Worm (Caenorhabditis elegans) whole organism, mixed stage, embryonic: ENCODE data around the gene Y15E3A.4.

ENCODE experiments used
- M03D4.4 ChIP-seq: sonication (generic microtip); optimal IDR thresholded peaks from 2 replicates; lab custom pipeline; 2017; ENCODE audit warnings: mild to moderate bottlenecking, missing genetic modification characterization, missing compliant biosample characterization
- bed-3 ChIP-seq: fragments of 200-800 bp; sonication (Bioruptor generic); optimal IDR thresholded peaks from 3 replicates; lab custom pipeline; 2018; ENCODE audit warnings: mild to moderate bottlenecking, missing genetic modification characterization, moderate library complexity, missing compliant biosample characterization
- blmp-1 ChIP-seq: fragments of 150-350 bp; optimal IDR thresholded peaks from 2 replicates; lab custom pipeline; 2014; ENCODE audit warnings: missing biosample characterization, missing genetic modification characterization
- ceh-43 ChIP-seq: fragments of 200-800 bp; sonication (Bioruptor generic); optimal IDR thresholded peaks from 2 replicates; lab custom pipeline; 2018; ENCODE audit warnings: mild to moderate bottlenecking, missing genetic modification characterization, moderate library complexity, missing compliant biosample characterization
- ceh-83 ChIP-seq: fragments of 200-800 bp; sonication (Bioruptor generic); optimal IDR thresholded peaks from 2 replicates; lab custom pipeline; 2018; ENCODE audit warnings: mild to moderate bottlenecking, missing genetic modification characterization, missing compliant biosample characterization
- ces-1 ChIP-seq: fragments of 150-350 bp; optimal IDR thresholded peaks from 2 replicates; lab custom pipeline; 2014; ENCODE audit warnings: missing biosample characterization, missing genetic modification reagents, missing genetic modification characterization
- cnd-1 ChIP-seq: fragments of 200-800 bp; sonication (Bioruptor generic); optimal IDR thresholded peaks from 2 replicates; lab custom pipeline; 2018; ENCODE audit warnings: mild to moderate bottlenecking, missing genetic modification characterization, missing compliant biosample characterization
- drap-1 ChIP-seq: fragments of 200-800 bp; sonication (Bioruptor generic); optimal IDR thresholded peaks from 3 replicates; lab custom pipeline; 2018; ENCODE audit warnings: mild to moderate bottlenecking, missing genetic modification characterization, missing compliant biosample characterization
- elt-1 ChIP-seq: sonication (generic microtip); optimal IDR thresholded peaks from 2 replicates; lab custom pipeline; 2017; ENCODE audit warnings: missing genetic modification characterization, mild to moderate bottlenecking, missing compliant biosample characterization, antibody characterized with exemption, moderate library complexity, borderline replicate concordance; ENCODE audit not compliant: insufficient read depth
- elt-3 ChIP-seq: fragments of 150-350 bp; optimal IDR thresholded peaks from 2 replicates; lab custom pipeline; 2014; ENCODE audit warnings: missing biosample characterization, missing genetic modification characterization
- flh-1 ChIP-seq: fragments of 200-800 bp; sonication (Bioruptor generic); optimal IDR thresholded peaks from 2 replicates; lab custom pipeline; 2018; ENCODE audit warnings: mild to moderate bottlenecking, missing genetic modification characterization, moderate library complexity, missing compliant biosample characterization
- ham-2 ChIP-seq: fragments of 200-800 bp; sonication (Bioruptor generic); optimal IDR thresholded peaks from 2 replicates; lab custom pipeline; 2018; ENCODE audit warnings: mild to moderate bottlenecking, missing genetic modification characterization, missing compliant biosample characterization
- hlh-1 ChIP-seq: fragments of 150-350 bp; optimal IDR thresholded peaks from 2 replicates; lab custom pipeline; 2014; ENCODE audit warnings: missing biosample characterization, missing genetic modification reagents, missing genetic modification characterization
- lin-13 ChIP-seq: fragments of 150-350 bp; optimal IDR thresholded peaks from 2 replicates; lab custom pipeline; 2014; ENCODE audit warnings: missing biosample characterization, missing genetic modification characterization
- mab-5 ChIP-seq: fragments of 150-350 bp; optimal IDR thresholded peaks from 2 replicates; lab custom pipeline; 2014; ENCODE audit warnings: missing biosample characterization, missing genetic modification characterization
- mep-1 ChIP-seq: fragments of 150-350 bp; optimal IDR thresholded peaks from 2 replicates; lab custom pipeline; 2017; ENCODE audit warnings: missing biosample characterization, missing genetic modification reagents, missing genetic modification characterization, inconsistent platforms
- mls-2 ChIP-seq: sonication (generic microtip); optimal IDR thresholded peaks from 2 replicates; lab custom pipeline; 2016; ENCODE audit warnings: mild to moderate bottlenecking, missing genetic modification characterization, moderate library complexity, missing compliant biosample characterization
- nhr-12 ChIP-seq: fragments of 150-350 bp; optimal IDR thresholded peaks from 2 replicates; lab custom pipeline; 2014; ENCODE audit warnings: missing biosample characterization, missing genetic modification characterization
- nhr-2 ChIP-seq: fragments of 150-350 bp; optimal IDR thresholded peaks from 2 replicates; lab custom pipeline; 2014; ENCODE audit warnings: missing biosample characterization, missing genetic modification characterization
- nhr-237 ChIP-seq: fragments of 150-350 bp; optimal IDR thresholded peaks from 2 replicates; lab custom pipeline; 2014; ENCODE audit warnings: missing biosample characterization, missing genetic modification characterization
- nhr-28 ChIP-seq: fragments of 150-350 bp; optimal IDR thresholded peaks from 2 replicates; lab custom pipeline; 2014; ENCODE audit warnings: missing biosample characterization, missing genetic modification characterization
- nhr-76 ChIP-seq: sonication (generic microtip); optimal IDR thresholded peaks from 2 replicates; lab custom pipeline; 2017; ENCODE audit warnings: missing biosample characterization, missing genetic modification characterization
- pha-4 ChIP-seq: fragments of 150-350 bp; optimal IDR thresholded peaks from 2 replicates; lab custom pipeline; 2018; ENCODE audit warnings: missing biosample characterization, missing genetic modification reagents, missing genetic modification characterization
- sem-2 ChIP-seq: fragments of 200-800 bp; sonication (Bioruptor generic); optimal IDR thresholded peaks from 2 replicates; lab custom pipeline; 2018; ENCODE audit warnings: mild to moderate bottlenecking, missing genetic modification characterization, missing compliant biosample characterization
- snpc-4 ChIP-seq: fragments of 150-350 bp; optimal IDR thresholded peaks from 2 replicates; lab custom pipeline; 2014; ENCODE audit warnings: missing biosample characterization, missing genetic modification characterization
- sptf-1 ChIP-seq: sonication (generic microtip); optimal IDR thresholded peaks from 2 replicates; lab custom pipeline; 2017; ENCODE audit warnings: mild to moderate bottlenecking, missing genetic modification characterization, moderate library complexity, missing compliant biosample characterization
- tbx-8 ChIP-seq: fragments of 200-800 bp; sonication (Bioruptor generic); optimal IDR thresholded peaks from 2 replicates; lab custom pipeline; 2018; ENCODE audit warnings: mild to moderate bottlenecking, missing genetic modification characterization, moderate library complexity, missing compliant biosample characterization
- unc-120 ChIP-seq: sonication (generic microtip); optimal IDR thresholded peaks from 2 replicates; lab custom pipeline; 2017; ENCODE audit warnings: missing genetic modification characterization, missing compliant biosample characterization; ENCODE audit not compliant: poor library complexity, severe bottlenecking
- unc-39 ChIP-seq: fragments of 150-350 bp; optimal IDR thresholded peaks from 2 replicates; lab custom pipeline; 2014; ENCODE audit warnings: missing biosample characterization, missing genetic modification characterization
- unc-62 ChIP-seq: fragments of 150-350 bp; optimal IDR thresholded peaks from 2 replicates; lab custom pipeline; 2014; ENCODE audit warnings: missing biosample characterization, missing genetic modification reagents, missing genetic modification characterization
- ztf-11 ChIP-seq: fragments of 150-350 bp; optimal IDR thresholded peaks from 2 replicates; lab custom pipeline; 2014; ENCODE audit warnings: missing biosample characterization, missing genetic modification characterization

The Y15E3A.4 gene

DNA sequence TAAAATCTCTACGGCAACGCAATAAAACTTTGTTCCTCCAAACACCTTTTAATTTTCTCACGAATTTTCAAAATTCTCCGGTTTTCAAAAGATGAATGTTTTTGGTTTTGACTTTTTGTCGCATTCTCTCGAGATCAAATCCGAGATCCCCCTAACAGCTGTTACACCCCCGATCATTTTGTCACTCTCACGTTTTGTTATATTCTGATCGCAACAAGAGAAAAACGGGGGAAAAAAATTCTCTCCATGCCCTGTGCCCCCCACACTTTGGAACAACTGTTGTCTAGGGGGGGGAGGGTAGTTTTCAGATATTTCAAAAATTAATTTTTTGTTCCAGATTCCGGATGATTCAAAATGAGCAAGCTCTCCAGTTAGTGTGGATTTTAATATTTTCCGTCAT is 7.4 kb downstream of the Y15E3A.4 start:
- TF ChIP-seq ham-2 = no peak
- TF ChIP-seq unc-120 (tag; lab: Kevin White, UChicago) = peak; percentile 25
- TF ChIP-seq elt-1 (tag; lab: Kevin White, UChicago) = no peak
- no peak for TF ChIP-seq mls-2 (tag; lab: Kevin White, UChicago)
- no peak for TF ChIP-seq ztf-11 (tag; lab: Kevin White, UChicago)
- TF ChIP-seq cnd-1 (tag; lab: Kevin White, UChicago) = no peak
- no peak for TF ChIP-seq nhr-2 (tag; lab: Kevin White, UChicago)
- TF ChIP-seq drap-1 (GFP tag; lab: Kevin White, UChicago) = no peak
- TF ChIP-seq mep-1 = no peak
- peak; percentile 92 for TF ChIP-seq hlh-1 (tag; lab: Kevin White, UChicago)
- TF ChIP-seq nhr-76 = no peak
- TF ChIP-seq M03D4.4 (tag; lab: Kevin White, UChicago) = no peak
- TF ChIP-seq flh-1 (GFP tag; lab: Kevin White, UChicago) = no peak
- no peak for TF ChIP-seq snpc-4 (tag; lab: Kevin White, UChicago)
- no peak for TF ChIP-seq pha-4 (tag; lab: Kevin White, UChicago)
- no peak for TF ChIP-seq nhr-28
- TF ChIP-seq nhr-237 (tag; lab: Kevin White, UChicago) = no peak
- TF ChIP-seq tbx-8 = no peak
- TF ChIP-seq unc-62 (GFP tag; lab: Kevin White, UChicago) = peak; percentile 21
- no peak for TF ChIP-seq elt-3 (tag; lab: Kevin White, UChicago)

DNA sequence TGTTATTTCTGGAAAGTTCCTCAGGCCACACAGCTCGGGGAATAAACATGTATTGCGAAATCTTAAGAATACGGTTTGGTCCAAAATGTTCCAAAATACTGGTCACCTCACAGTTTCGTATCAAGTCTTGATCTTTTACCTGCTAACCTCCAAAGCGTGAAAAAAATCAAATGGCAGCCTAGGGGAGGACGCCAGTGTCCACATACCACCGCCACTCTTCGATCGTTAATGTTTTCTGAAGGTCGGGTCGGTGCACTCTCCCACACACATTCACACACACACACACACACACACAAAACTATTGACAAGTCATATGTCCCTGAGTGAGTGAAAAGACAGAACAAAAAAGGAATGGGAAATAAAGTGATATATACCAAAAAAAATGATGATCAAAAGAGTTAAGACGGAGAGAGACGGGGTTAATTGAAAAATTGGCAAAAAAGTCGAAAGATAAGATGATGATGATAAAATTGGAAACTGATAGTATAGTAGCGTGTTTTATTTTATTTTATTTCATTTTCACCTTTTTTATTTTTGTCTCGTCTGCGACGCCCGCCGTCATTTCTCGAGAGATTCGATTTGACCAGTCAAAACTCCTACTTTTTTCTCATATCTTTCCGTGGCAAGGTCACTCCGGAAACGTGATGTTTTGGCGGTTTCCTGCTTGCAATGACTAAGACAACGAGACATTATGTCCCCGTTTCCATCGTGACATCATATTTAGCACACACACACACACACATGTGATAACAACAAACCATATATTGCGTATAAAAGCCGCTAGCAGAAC is 9.2 kb downstream of the Y15E3A.4 start, which contains the start of gene Y15E3A.5:
Gene Y15E3A.5 (plus strand): TSS at position 752 of the 790 bp plus-strand sequence.
- TF ChIP-seq ceh-83 (GFP tag; lab: Kevin White, UChicago) = no peak
- no peak for TF ChIP-seq cnd-1 (tag; lab: Kevin White, UChicago)

- no peak for TF ChIP-seq unc-39
- no peak for TF ChIP-seq nhr-12 (tag; lab: Kevin White, UChicago)
- peak; percentile 34 for TF ChIP-seq sptf-1
- TF ChIP-seq mab-5 (tag; lab: Kevin White, UChicago) = no peak
- TF ChIP-seq nhr-28 = no peak
- no peak for TF ChIP-seq drap-1 (GFP tag; lab: Kevin White, UChicago)
- no peak for TF ChIP-seq nhr-2 (tag; lab: Kevin White, UChicago)
- peak; percentile 40 for TF ChIP-seq ceh-83 (GFP tag; lab: Kevin White, UChicago)
- no peak for TF ChIP-seq sem-2 (GFP tag; lab: Kevin White, UChicago)
- TF ChIP-seq nhr-76 = no peak
- no peak for TF ChIP-seq ztf-11 (tag; lab: Kevin White, UChicago)
- TF ChIP-seq mls-2 (tag; lab: Kevin White, UChicago) = no peak
- TF ChIP-seq lin-13 (tag; lab: Kevin White, UChicago) = no peak
- TF ChIP-seq ceh-43 (GFP tag; lab: Kevin White, UChicago) = no peak
- TF ChIP-seq unc-62 (GFP tag; lab: Kevin White, UChicago) = no peak
Observed at ce11 chrX:15340743-15341142, 10.0 kb downstream of the Y15E3A.4 start.

DNA sequence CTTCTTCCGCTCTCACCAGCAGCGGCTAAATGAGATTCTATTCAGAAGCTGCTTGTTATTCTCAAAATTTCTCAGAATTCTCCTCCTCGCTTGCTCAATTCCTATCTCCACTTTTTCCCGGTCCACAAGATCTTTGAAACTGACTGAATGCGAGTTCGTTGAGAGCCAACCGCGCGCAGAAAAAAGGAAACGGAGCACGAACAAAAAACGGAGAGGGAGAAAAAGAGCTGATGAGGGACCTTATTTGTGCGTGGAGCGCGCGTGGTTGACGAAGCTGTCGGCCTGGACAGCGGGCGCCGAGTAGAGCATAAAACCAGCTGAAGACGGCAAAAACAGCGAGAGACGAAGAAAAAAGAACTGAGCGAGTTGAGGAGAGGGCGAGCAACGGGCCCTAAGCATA is 11.3 kb downstream of the Y15E3A.4 start:
- TF ChIP-seq unc-39 = no peak
- no peak for TF ChIP-seq flh-1 (GFP tag; lab: Kevin White, UChicago)

DNA sequence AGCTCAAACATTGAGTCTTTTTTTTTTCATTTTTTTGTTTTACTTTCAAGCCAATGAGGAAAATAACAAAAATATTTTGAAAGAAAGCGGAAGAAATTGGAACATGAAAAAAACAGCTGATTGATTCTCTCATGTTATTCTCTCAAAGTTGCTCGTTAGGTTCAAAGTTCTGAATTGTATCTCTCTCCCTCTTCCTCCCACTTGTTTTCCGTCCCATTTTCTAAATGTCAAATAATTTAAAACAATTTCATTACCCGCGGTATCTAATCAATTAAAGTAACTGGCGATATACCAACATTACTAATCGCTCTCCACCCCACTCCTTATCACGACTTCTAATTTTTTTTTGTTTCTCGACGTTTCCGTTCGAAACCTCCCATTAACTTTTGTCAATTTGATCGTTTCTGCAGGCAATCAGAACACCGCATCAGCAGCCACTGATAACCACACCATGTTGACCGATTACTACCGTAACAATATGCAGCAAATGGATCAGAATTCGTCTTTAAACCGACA is 12.0 kb downstream of the Y15E3A.4 start:
- no peak for TF ChIP-seq pha-4 (tag; lab: Kevin White, UChicago)

DNA sequence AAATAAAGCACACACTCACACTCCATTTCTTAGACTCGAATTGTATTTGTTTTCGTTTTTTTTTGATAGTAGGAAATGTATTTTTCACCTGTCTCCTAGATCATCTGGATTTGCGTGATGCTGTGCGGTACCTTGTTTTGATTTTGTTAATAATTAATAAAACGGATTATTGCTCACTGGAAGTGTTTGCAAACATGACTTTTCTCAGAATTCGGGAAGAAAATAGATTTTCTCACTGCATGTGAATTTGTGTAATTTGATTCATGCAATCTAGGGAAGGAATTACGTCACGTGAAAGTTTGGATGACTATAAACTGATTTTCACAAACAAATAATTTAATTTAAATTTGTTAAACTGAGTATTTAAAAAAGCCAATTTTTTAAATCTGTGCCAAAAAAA is 13.2 kb downstream of the Y15E3A.4 start:
- TF ChIP-seq ham-2 (no peak), blmp-1 (no peak), ces-1 (GFP tag; lab: Kevin White, UChicago) (peak; percentile 67), bed-3 (GFP tag; lab: Kevin White, UChicago) (no peak), unc-39 (no peak), drap-1 (GFP tag; lab: Kevin White, UChicago) (no peak), nhr-237 (tag; lab: Kevin White, UChicago) (no peak)
- TF ChIP-seq, all 35 proteins: peak for 1
